Fruit fly (Drosophila melanogaster) whole organism, embryonic: ENCODE results near the gene CG14300.
A peak's percentile ranks its signal among the peaks of the same experiment; 100 is the strongest.

Experiments used
- Adf1 ChIP-seq: fragments of 200-800 bp; sonication (Bioruptor generic); IDR thresholded peaks from 2 replicates; pipeline ENCODE4 v1.3.6; 2022; ENCODE audit warnings: missing biosample characterization, missing genetic modification characterization
- Atf6 ChIP-seq: fragments of 200-800 bp; sonication (Bioruptor generic); IDR thresholded peaks from 2 replicates; pipeline ENCODE4 v1.3.6; 2022; ENCODE audit warnings: missing biosample characterization, missing genetic modification characterization
- BEAF-32 ChIP-seq: fragments of 200-800 bp; sonication (Bioruptor generic); optimal IDR thresholded peaks from 3 replicates; lab custom pipeline; 2017; ENCODE audit warnings: missing biosample characterization, missing genetic modification characterization, mild to moderate bottlenecking, moderate library complexity, missing genetic modification reagents
- CG10366 ChIP-seq: fragments of 200-800 bp; sonication (Bioruptor generic); IDR thresholded peaks from 2 replicates; pipeline ENCODE4 v1.3.6; 2022; ENCODE audit warnings: missing biosample characterization, missing genetic modification characterization
- CG11696 ChIP-seq: fragments of 200-800 bp; sonication (Bioruptor generic); IDR thresholded peaks from 2 replicates; pipeline ENCODE4 v1.3.6; 2022; ENCODE audit warnings: missing biosample characterization, missing genetic modification characterization
- CG13296 ChIP-seq: fragments of 200-800 bp; sonication (Bioruptor generic); optimal IDR thresholded peaks from 3 replicates; lab custom pipeline; 2018; ENCODE audit warnings: missing biosample characterization, mild to moderate bottlenecking, missing genetic modification characterization
- CG17612 ChIP-seq: fragments of 200-800 bp; sonication (Bioruptor generic); IDR thresholded peaks from 2 replicates; pipeline ENCODE4 v1.3.6; 2022; ENCODE audit warnings: missing biosample characterization, missing genetic modification characterization
- CG17802 ChIP-seq: fragments of 200-800 bp; sonication (Bioruptor generic); optimal IDR thresholded peaks from 2 replicates; lab custom pipeline; 2018; ENCODE audit warnings: missing biosample characterization, mild to moderate bottlenecking, missing genetic modification characterization, moderate library complexity
- CG2199 ChIP-seq: fragments of 200-800 bp; sonication (Bioruptor generic); IDR thresholded peaks from 3 replicates; pipeline ENCODE4 v1.3.6; 2022; ENCODE audit warnings: missing biosample characterization, missing genetic modification characterization
- CG2712 ChIP-seq: fragments of 200-800 bp; optimal IDR thresholded peaks from 3 replicates; lab custom pipeline; 2019; ENCODE audit warnings: missing biosample characterization, mild to moderate bottlenecking, missing genetic modification characterization, moderate library complexity
- CG30403 ChIP-seq: fragments of 200-800 bp; sonication (Bioruptor generic); optimal IDR thresholded peaks from 3 replicates; lab custom pipeline; 2016; ENCODE audit warnings: missing biosample characterization, missing genetic modification characterization
- CG4617 ChIP-seq: fragments of 200-800 bp; sonication (Bioruptor generic); optimal IDR thresholded peaks from 3 replicates; lab custom pipeline; 2016; ENCODE audit warnings: missing biosample characterization, missing genetic modification characterization, borderline replicate concordance
- CG6175 ChIP-seq: fragments of 200-800 bp; sonication (Bioruptor generic); IDR thresholded peaks from 3 replicates; pipeline ENCODE4 v1.3.6; 2022; ENCODE audit warnings: missing biosample characterization, missing genetic modification characterization
- CG6254 ChIP-seq: fragments of 200-800 bp; sonication (Bioruptor generic); optimal IDR thresholded peaks from 3 replicates; lab custom pipeline; 2017; ENCODE audit warnings: mild to moderate bottlenecking, missing biosample characterization, missing genetic modification reagents, missing genetic modification characterization
- CG7357 ChIP-seq: fragments of 200-800 bp; sonication (Bioruptor generic); IDR thresholded peaks from 3 replicates; pipeline ENCODE4 v1.3.6; 2022; ENCODE audit warnings: missing biosample characterization, missing genetic modification characterization
- CG8478 ChIP-seq: fragments of >200 bp; optimal IDR thresholded peaks from 2 replicates; lab custom pipeline; 2018
- CG9876 ChIP-seq: fragments of 200-800 bp; sonication (Bioruptor generic); optimal IDR thresholded peaks from 2 replicates; lab custom pipeline; 2016; ENCODE audit warnings: missing biosample characterization, missing genetic modification characterization
- CoRest ChIP-seq: fragments of 200-800 bp; sonication (Bioruptor generic); optimal IDR thresholded peaks from 3 replicates; lab custom pipeline; 2018; ENCODE audit warnings: missing biosample characterization, mild to moderate bottlenecking, missing genetic modification characterization, moderate library complexity
- Dfd ChIP-seq, 2 experiments: fragments of >200 bp; optimal IDR thresholded peaks; 2 replicates each; lab custom pipeline; 2017; ENCODE audit warnings: missing biosample characterization in 2 of 2, missing genetic modification characterization in 2 of 2
- Dip3 ChIP-seq: fragments of 200-800 bp; sonication (Bioruptor generic); optimal IDR thresholded peaks from 3 replicates; lab custom pipeline; 2016; ENCODE audit warnings: missing biosample characterization, missing genetic modification characterization
- Dref ChIP-seq: fragments of 200-800 bp; sonication (Bioruptor generic); IDR thresholded peaks from 2 replicates; pipeline ENCODE4 v1.3.6; 2022; ENCODE audit warnings: missing biosample characterization, missing genetic modification characterization
- Drgx ChIP-seq: fragments of 200-800 bp; sonication (Bioruptor generic); IDR thresholded peaks from 2 replicates; pipeline ENCODE4 v1.3.6; 2022; ENCODE audit warnings: missing biosample characterization, missing genetic modification characterization
- Gsc ChIP-seq: fragments of 200-800 bp; sonication (Bioruptor generic); IDR thresholded peaks from 2 replicates; pipeline ENCODE4 v1.3.6; 2022; ENCODE audit warnings: missing biosample characterization, missing genetic modification characterization
- HLH54F ChIP-seq: fragments of 200-800 bp; sonication (Bioruptor generic); optimal IDR thresholded peaks from 3 replicates; lab custom pipeline; 2016; ENCODE audit warnings: missing biosample characterization, missing genetic modification characterization
- Hsf ChIP-seq: fragments of 200-800 bp; sonication (Bioruptor generic); optimal IDR thresholded peaks from 3 replicates; lab custom pipeline; 2016; ENCODE audit warnings: missing biosample characterization, missing genetic modification characterization
- Lpt ChIP-seq: fragments of >200 bp; optimal IDR thresholded peaks from 2 replicates; lab custom pipeline; 2018; ENCODE audit warnings: missing biosample characterization, missing genetic modification characterization
- MBD-R2 ChIP-seq: fragments of 200-800 bp; sonication (Bioruptor generic); IDR thresholded peaks from 2 replicates; pipeline ENCODE4 v1.3.6; 2022; ENCODE audit warnings: missing biosample characterization, missing genetic modification characterization
- NK7.1 ChIP-seq: fragments of 200-800 bp; sonication (Bioruptor generic); optimal IDR thresholded peaks from 3 replicates; lab custom pipeline; 2016; ENCODE audit warnings: missing biosample characterization, missing genetic modification characterization
- Nf-YB ChIP-seq: fragments of 200-800 bp; sonication (Bioruptor generic); optimal IDR thresholded peaks from 3 replicates; lab custom pipeline; 2019; ENCODE audit warnings: missing biosample characterization, mild to moderate bottlenecking, missing genetic modification characterization, moderate library complexity
- Oaz ChIP-seq: fragments of 200-800 bp; sonication (Bioruptor generic); IDR thresholded peaks from 2 replicates; pipeline ENCODE4 v1.3.6; 2022; ENCODE audit warnings: missing biosample characterization, missing genetic modification characterization
- Six4 ChIP-seq: fragments of 200-800 bp; sonication (Bioruptor generic); optimal IDR thresholded peaks from 2 replicates; lab custom pipeline; 2016; ENCODE audit warnings: missing biosample characterization, missing genetic modification characterization
- Spps ChIP-seq: fragments of 200-800 bp; sonication (Bioruptor generic); optimal IDR thresholded peaks from 2 replicates; lab custom pipeline; 2018; ENCODE audit warnings: missing biosample characterization, mild to moderate bottlenecking, missing genetic modification characterization
- Xbp1 ChIP-seq: fragments of 200-800 bp; sonication (Bioruptor generic); optimal IDR thresholded peaks from 3 replicates; lab custom pipeline; 2016; ENCODE audit warnings: missing biosample characterization, mild to moderate bottlenecking, missing genetic modification characterization
- bigmax ChIP-seq: fragments of 200-800 bp; sonication (Bioruptor generic); optimal IDR thresholded peaks from 2 replicates; lab custom pipeline; 2018; ENCODE audit warnings: missing biosample characterization, mild to moderate bottlenecking, missing genetic modification characterization
- caup ChIP-seq: fragments of 200-800 bp; sonication (Bioruptor generic); optimal IDR thresholded peaks from 3 replicates; lab custom pipeline; 2017; ENCODE audit warnings: missing biosample characterization, mild to moderate bottlenecking, missing genetic modification characterization, moderate library complexity; ENCODE audit not compliant: severe bottlenecking
- chif ChIP-seq, 2 experiments: fragments of 200-800 bp; sonication (Bioruptor generic); optimal IDR thresholded peaks; 3 replicates each; lab custom pipeline; 2016; ENCODE audit warnings: missing biosample characterization in 2 of 2, missing genetic modification characterization in 2 of 2
- crol ChIP-seq: fragments of 200-800 bp; sonication (Bioruptor generic); IDR thresholded peaks from 2 replicates; pipeline ENCODE4 v1.3.6; 2022; ENCODE audit warnings: missing biosample characterization, missing genetic modification characterization
- ems ChIP-seq: fragments of 200-800 bp; sonication (Bioruptor generic); optimal IDR thresholded peaks from 3 replicates; lab custom pipeline; 2016; ENCODE audit warnings: missing biosample characterization, missing genetic modification characterization
- fru ChIP-seq: fragments of >200 bp; optimal IDR thresholded peaks from 2 replicates; lab custom pipeline; 2017
- gce ChIP-seq: fragments of 200-800 bp; sonication (Bioruptor generic); IDR thresholded peaks from 3 replicates; pipeline ENCODE4 v1.3.6; 2022; ENCODE audit warnings: missing biosample characterization, missing genetic modification characterization
- nmo ChIP-seq: fragments of 200-800 bp; sonication (Bioruptor generic); optimal IDR thresholded peaks from 2 replicates; lab custom pipeline; 2018; ENCODE audit warnings: missing biosample characterization, mild to moderate bottlenecking, missing genetic modification characterization, moderate library complexity
- p53 ChIP-seq: fragments of 200-800 bp; sonication (Bioruptor generic); optimal IDR thresholded peaks from 2 replicates; lab custom pipeline; 2016; ENCODE audit warnings: missing biosample characterization, missing genetic modification characterization
- pita ChIP-seq: fragments of 200-800 bp; sonication (Bioruptor generic); optimal IDR thresholded peaks from 2 replicates; lab custom pipeline; 2017; ENCODE audit warnings: missing biosample characterization, mild to moderate bottlenecking, missing genetic modification characterization
- pnt ChIP-seq: fragments of 200-800 bp; sonication (Bioruptor generic); optimal IDR thresholded peaks from 3 replicates; lab custom pipeline; 2016; ENCODE audit warnings: missing biosample characterization, missing genetic modification characterization
- ranshi ChIP-seq: fragments of 200-800 bp; sonication (Bioruptor generic); IDR thresholded peaks from 2 replicates; pipeline ENCODE4 v1.3.6; 2022; ENCODE audit warnings: missing biosample characterization, missing genetic modification characterization
- row ChIP-seq: fragments of 200-800 bp; sonication (Bioruptor generic); IDR thresholded peaks from 3 replicates; pipeline ENCODE4 v1.3.6; 2022; ENCODE audit warnings: missing biosample characterization, missing genetic modification characterization
- so ChIP-seq: fragments of 200-800 bp; sonication (Bioruptor generic); IDR thresholded peaks from 3 replicates; pipeline ENCODE4 v1.3.6; 2022; ENCODE audit warnings: missing biosample characterization, missing genetic modification characterization
- tin ChIP-seq: fragments of 200-800 bp; sonication (Bioruptor generic); optimal IDR thresholded peaks from 3 replicates; lab custom pipeline; 2016; ENCODE audit warnings: missing biosample characterization, missing genetic modification characterization
- trem ChIP-seq: fragments of 200-800 bp; optimal IDR thresholded peaks from 3 replicates; lab custom pipeline; 2019; ENCODE audit warnings: missing biosample characterization, mild to moderate bottlenecking, missing genetic modification characterization, moderate library complexity
- unpg ChIP-seq: fragments of 200-800 bp; sonication (Bioruptor generic); optimal IDR thresholded peaks from 3 replicates; lab custom pipeline; 2018; ENCODE audit warnings: missing biosample characterization, mild to moderate bottlenecking, missing genetic modification characterization, moderate library complexity
- yki ChIP-seq: fragments of >200 bp; optimal IDR thresholded peaks from 3 replicates; lab custom pipeline; 2018
- zfh1 ChIP-seq: fragments of 200-800 bp; sonication (Bioruptor generic); IDR thresholded peaks from 3 replicates; pipeline ENCODE4 v1.3.6; 2022; ENCODE audit warnings: missing biosample characterization, missing genetic modification characterization

CG14300 gene

DNA sequence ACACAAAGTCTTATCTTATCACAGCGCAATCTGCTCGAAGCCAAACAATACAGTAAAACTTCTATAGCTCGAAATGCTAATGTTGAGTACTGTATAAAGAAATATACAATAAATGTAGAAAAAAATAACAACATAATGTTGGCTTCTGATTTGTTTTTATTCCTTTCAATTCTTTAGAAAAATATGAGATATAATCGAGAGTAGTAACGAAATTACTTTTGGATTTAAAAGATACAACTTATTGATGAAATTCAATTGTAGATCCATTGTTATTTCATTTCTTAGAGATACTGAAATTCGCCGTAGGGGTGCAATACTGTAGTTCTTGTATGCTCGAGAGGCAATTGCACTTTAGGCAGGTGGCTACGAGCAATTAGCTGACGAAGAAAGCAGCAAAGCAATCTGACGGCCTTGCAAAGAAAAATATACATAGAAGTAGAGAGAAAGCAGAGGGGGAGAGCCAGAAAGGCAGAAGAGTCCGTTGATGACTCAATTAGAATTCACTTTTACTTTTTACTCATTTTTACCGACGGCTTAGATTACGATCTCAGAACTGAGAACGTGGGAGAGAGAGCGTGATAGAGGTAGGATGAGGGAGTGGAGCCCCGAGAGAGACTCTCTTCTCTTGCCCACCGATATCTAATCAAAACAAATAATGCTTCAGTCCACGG is 22.9 kb downstream of the CG14300 start (continued):
- TF ChIP-seq CG7357 (GFP tag; lab: Robert Waterston, UW): peak; percentile 48; the same call in 1 of the 3 replicates
- no peak for TF ChIP-seq Adf1 (GFP tag; lab: Robert Waterston, UW)
- TF ChIP-seq CG2712 (tag; lab: Kevin White, UChicago): peak; percentile 66
- no peak for TF ChIP-seq pnt (GFP tag; lab: Kevin White, UChicago)
- peak; percentile 29; the same call in 1 of the 2 replicates for TF ChIP-seq MBD-R2 (GFP tag; lab: Robert Waterston, UW)
- peak; percentile 75 for TF ChIP-seq CG30403 (GFP tag; lab: Kevin White, UChicago)
- no peak for TF ChIP-seq Dip3
- TF ChIP-seq Nf-YB (GFP tag; lab: Kevin White, UChicago): peak; percentile 22
- TF ChIP-seq CG17612 (GFP tag; lab: Robert Waterston, UW): no peak
- TF ChIP-seq CG6175 (GFP tag; lab: Robert Waterston, UW): no peak
- TF ChIP-seq trem: peak; percentile 7
- TF ChIP-seq Atf6 (GFP tag; lab: Robert Waterston, UW): no peak
- no peak for TF ChIP-seq p53
- TF ChIP-seq Hsf (GFP tag; lab: Kevin White, UChicago): peak; percentile 35
- no peak for TF ChIP-seq Lpt
- TF ChIP-seq zfh1 (GFP tag; lab: Robert Waterston, UW): peak; percentile 40; the same call in 1 of the 3 replicates
- peak; percentile 90 for TF ChIP-seq nmo (GFP tag; lab: Kevin White, UChicago)
- no peak for TF ChIP-seq Dfd (GFP tag; optimal IDR thresholded peaks at IDR 0.05; lab: Kevin White, UChicago)
- no peak for TF ChIP-seq Spps (tag; lab: Kevin White, UChicago)
- TF ChIP-seq HLH54F: no peak
- no peak for TF ChIP-seq CG11696 (GFP tag; lab: Robert Waterston, UW)
- no peak for TF ChIP-seq so (GFP tag; lab: Robert Waterston, UW)
- no peak for TF ChIP-seq gce (GFP tag; lab: Robert Waterston, UW)
- TF ChIP-seq row (GFP tag; lab: Robert Waterston, UW): peak; percentile 65
- TF ChIP-seq BEAF-32: no peak
- TF ChIP-seq crol (GFP tag; lab: Robert Waterston, UW): peak; percentile 82
- TF ChIP-seq CG9876: no peak
- TF ChIP-seq ems (GFP tag; lab: Kevin White, UChicago): no peak
- no peak for TF ChIP-seq fru (lab: Kevin White, UChicago)
- TF ChIP-seq Oaz (GFP tag; lab: Robert Waterston, UW): no peak
- no peak for TF ChIP-seq Gsc (GFP tag; lab: Robert Waterston, UW)
- TF ChIP-seq bigmax (GFP tag; lab: Kevin White, UChicago): no peak
- no peak for TF ChIP-seq Dref
- TF ChIP-seq tin: peak; percentile 5
- TF ChIP-seq NK7.1: no peak
- peak; percentile 64 for TF ChIP-seq CG13296 (GFP tag; lab: Kevin White, UChicago)
- TF ChIP-seq CoRest (tag; lab: Kevin White, UChicago): peak; percentile 67
- no peak for TF ChIP-seq CG8478 (lab: Kevin White, UChicago)
- no peak for TF ChIP-seq yki (lab: Kevin White, UChicago)
- peak; percentile 38 for TF ChIP-seq Drgx (GFP tag; lab: Robert Waterston, UW)
- no peak for TF ChIP-seq pita (GFP tag; lab: Kevin White, UChicago)
- peak; percentile 0 for TF ChIP-seq Six4 (GFP tag; lab: Kevin White, UChicago)
- TF ChIP-seq ranshi (GFP tag; lab: Robert Waterston, UW): peak; percentile 31; the same call in 1 of the 2 replicates
- peak; percentile 27 for TF ChIP-seq Xbp1 (GFP tag; lab: Kevin White, UChicago)
- no peak for TF ChIP-seq CG17802 (tag; lab: Kevin White, UChicago)
- TF ChIP-seq CG2199 (GFP tag; lab: Robert Waterston, UW): no peak
- TF ChIP-seq chif (GFP tag; optimal IDR thresholded peaks at IDR 0.05; lab: Kevin White, UChicago): peak in 1 of 2 experiments; percentile 17
- no peak for TF ChIP-seq CG4617 (GFP tag; lab: Kevin White, UChicago)
- no peak for TF ChIP-seq CG6254
- no peak for TF ChIP-seq CG10366
- TF ChIP-seq unpg (GFP tag; lab: Kevin White, UChicago): peak; percentile 70
- TF ChIP-seq caup: no peak
